Fruit fly (Drosophila melanogaster) whole organism, prepupa: ENCODE measurements around the gene VhaM9.7-c.

Experiments
- Blimp-1 ChIP-seq: fragments of 200-800 bp; sonication (Bioruptor generic); optimal IDR thresholded peaks from 3 replicates; lab custom pipeline; 2017; ENCODE audit warnings: missing biosample characterization, missing genetic modification characterization, mild to moderate bottlenecking, moderate library complexity, missing genetic modification reagents
- CG10631 ChIP-seq: fragments of 200-800 bp; sonication (Bioruptor generic); optimal IDR thresholded peaks from 2 replicates; lab custom pipeline; 2016; ENCODE audit warnings: missing biosample characterization, missing genetic modification characterization
- CG11762 ChIP-seq: fragments of 200-800 bp; sonication (Bioruptor generic); optimal IDR thresholded peaks from 3 replicates; lab custom pipeline; 2016; ENCODE audit warnings: missing biosample characterization, missing genetic modification characterization; ENCODE audit not compliant: insufficient read depth
- CG15336 ChIP-seq: fragments of 200-800 bp; sonication (Bioruptor generic); IDR thresholded peaks from 2 replicates; pipeline ENCODE4 v1.3.6; 2022; ENCODE audit warnings: missing biosample characterization, missing genetic modification characterization
- CG1621 ChIP-seq: fragments of 200-800 bp; sonication (Bioruptor generic); optimal IDR thresholded peaks from 3 replicates; lab custom pipeline; 2018; ENCODE audit warnings: missing biosample characterization, mild to moderate bottlenecking, missing genetic modification characterization
- CG3032 ChIP-seq: fragments of 200-800 bp; optimal IDR thresholded peaks from 2 replicates; lab custom pipeline; 2019; ENCODE audit warnings: missing biosample characterization, mild to moderate bottlenecking, missing genetic modification characterization, moderate library complexity
- CG31627 ChIP-seq: fragments of 200-800 bp; sonication (Bioruptor generic); optimal IDR thresholded peaks from 3 replicates; lab custom pipeline; 2016; ENCODE audit warnings: missing biosample characterization, missing genetic modification characterization
- CG32006 ChIP-seq: fragments of 200-800 bp; sonication (Bioruptor generic); optimal IDR thresholded peaks from 3 replicates; lab custom pipeline; 2017; ENCODE audit warnings: missing biosample characterization, mild to moderate bottlenecking, missing genetic modification characterization
- CG34406 ChIP-seq: fragments of 200-800 bp; sonication (Bioruptor generic); optimal IDR thresholded peaks from 3 replicates; lab custom pipeline; 2016; ENCODE audit warnings: missing biosample characterization, missing genetic modification characterization
- CG3919 ChIP-seq: fragments of 200-800 bp; sonication (Bioruptor generic); optimal IDR thresholded peaks from 3 replicates; lab custom pipeline; 2016; ENCODE audit warnings: missing biosample characterization, missing genetic modification characterization
- CG6163 ChIP-seq: fragments of 200-800 bp; sonication (Bioruptor generic); IDR thresholded peaks from 3 replicates; pipeline ENCODE4 v1.3.6; 2022; ENCODE audit warnings: missing biosample characterization, missing genetic modification characterization
- CG6276 ChIP-seq: fragments of 200-800 bp; sonication (Bioruptor generic); optimal IDR thresholded peaks from 2 replicates; lab custom pipeline; 2017; ENCODE audit warnings: missing biosample characterization, mild to moderate bottlenecking, missing genetic modification characterization
- CG6854 ChIP-seq: fragments of 200-800 bp; sonication (Bioruptor generic); optimal IDR thresholded peaks from 2 replicates; lab custom pipeline; 2017; ENCODE audit warnings: missing biosample characterization, mild to moderate bottlenecking, missing genetic modification characterization
- CG7368 ChIP-seq: fragments of 200-800 bp; sonication (Bioruptor generic); optimal IDR thresholded peaks from 3 replicates; lab custom pipeline; 2016; ENCODE audit warnings: missing biosample characterization, missing genetic modification characterization
- CG8119 ChIP-seq: fragments of 200-800 bp; sonication (Bioruptor generic); IDR thresholded peaks from 3 replicates; pipeline ENCODE4 v1.3.6; 2022; ENCODE audit warnings: missing biosample characterization, missing genetic modification characterization
- CG8319 ChIP-seq: fragments of 200-800 bp; sonication (Bioruptor generic); optimal IDR thresholded peaks from 3 replicates; lab custom pipeline; 2016; ENCODE audit warnings: missing biosample characterization, missing genetic modification characterization
- CG8632 ChIP-seq: fragments of 200-800 bp; sonication (Bioruptor generic); optimal IDR thresholded peaks from 3 replicates; lab custom pipeline; 2016; ENCODE audit warnings: missing biosample characterization, missing genetic modification characterization
- CG9139 ChIP-seq: fragments of 200-800 bp; sonication (Bioruptor generic); optimal IDR thresholded peaks from 3 replicates; lab custom pipeline; 2017; ENCODE audit warnings: missing biosample characterization, mild to moderate bottlenecking, missing genetic modification characterization
- Eip75B ChIP-seq: fragments of 200-800 bp; sonication (Bioruptor generic); optimal IDR thresholded peaks from 3 replicates; lab custom pipeline; 2016; ENCODE audit warnings: missing biosample characterization, missing genetic modification characterization
- Eip78C ChIP-seq: fragments of 200-800 bp; sonication (Bioruptor generic); peaks from one replicate; lab custom pipeline; 2016; ENCODE audit warnings: missing biosample characterization, missing genetic modification characterization
- Eip93F ChIP-seq: fragments of 200-800 bp; sonication (Bioruptor generic); optimal IDR thresholded peaks from 2 replicates; lab custom pipeline; 2016; ENCODE audit warnings: missing biosample characterization, mild to moderate bottlenecking, missing genetic modification characterization
- Ets21C ChIP-seq: fragments of 200-800 bp; sonication (Bioruptor generic); optimal IDR thresholded peaks from 3 replicates; lab custom pipeline; 2016; ENCODE audit warnings: missing biosample characterization, missing genetic modification characterization
- Hr39 ChIP-seq: fragments of 200-800 bp; sonication (Bioruptor generic); optimal IDR thresholded peaks from 2 replicates; lab custom pipeline; 2016; ENCODE audit warnings: missing biosample characterization, missing genetic modification characterization
- Hr4 ChIP-seq: fragments of 200-800 bp; sonication (Bioruptor generic); optimal IDR thresholded peaks from 3 replicates; lab custom pipeline; 2016; ENCODE audit warnings: missing biosample characterization, missing genetic modification characterization
- Lpt ChIP-seq: fragments of 200-800 bp; sonication (Bioruptor generic); optimal IDR thresholded peaks from 3 replicates; lab custom pipeline; 2016; ENCODE audit warnings: missing biosample characterization, missing genetic modification characterization
- Met ChIP-seq: fragments of 200-800 bp; sonication (Bioruptor generic); optimal IDR thresholded peaks from 3 replicates; lab custom pipeline; 2016; ENCODE audit warnings: missing biosample characterization, missing genetic modification characterization
- Sox102F ChIP-seq: fragments of 200-800 bp; sonication (Bioruptor generic); optimal IDR thresholded peaks from 2 replicates; lab custom pipeline; 2016; ENCODE audit warnings: missing biosample characterization, mild to moderate bottlenecking, missing genetic modification characterization
- Sox14 ChIP-seq: fragments of 200-800 bp; sonication (Bioruptor generic); optimal IDR thresholded peaks from 3 replicates; lab custom pipeline; 2016; ENCODE audit warnings: missing biosample characterization, missing genetic modification characterization
- Sox15 ChIP-seq: fragments of 200-800 bp; sonication (Bioruptor generic); optimal IDR thresholded peaks from 3 replicates; lab custom pipeline; 2016; ENCODE audit warnings: missing biosample characterization, missing genetic modification characterization
- acj6 ChIP-seq: fragments of 200-800 bp; sonication (Bioruptor generic); optimal IDR thresholded peaks from 3 replicates; lab custom pipeline; 2016; ENCODE audit warnings: missing biosample characterization, missing genetic modification characterization
- cyc ChIP-seq: fragments of 200-800 bp; sonication (Bioruptor generic); optimal IDR thresholded peaks from 3 replicates; lab custom pipeline; 2016; ENCODE audit warnings: missing biosample characterization, missing genetic modification characterization
- esn ChIP-seq: fragments of 200-800 bp; sonication (Bioruptor generic); optimal IDR thresholded peaks from 2 replicates; lab custom pipeline; 2016; ENCODE audit warnings: missing biosample characterization, mild to moderate bottlenecking, missing genetic modification characterization, moderate library complexity
- lz ChIP-seq: fragments of 200-800 bp; sonication (Bioruptor generic); optimal IDR thresholded peaks from 3 replicates; lab custom pipeline; 2016; ENCODE audit warnings: missing biosample characterization, missing genetic modification characterization
- net ChIP-seq: fragments of 200-800 bp; sonication (Bioruptor generic); optimal IDR thresholded peaks from 3 replicates; lab custom pipeline; 2016; ENCODE audit warnings: missing biosample characterization, missing genetic modification characterization
- pdm3 ChIP-seq: fragments of 200-800 bp; sonication (Bioruptor generic); optimal IDR thresholded peaks from 3 replicates; lab custom pipeline; 2016; ENCODE audit warnings: missing biosample characterization, missing genetic modification characterization
- salr ChIP-seq, 2 experiments: fragments of 200-800 bp; sonication (Bioruptor generic); optimal IDR thresholded peaks; 3 replicates each; lab custom pipeline; 2016 to 2018; ENCODE audit warnings: missing biosample characterization in 2 of 2, missing genetic modification characterization in 2 of 2, mild to moderate bottlenecking in 1 of 2
- spab ChIP-seq: fragments of 200-800 bp; sonication (Bioruptor generic); optimal IDR thresholded peaks from 2 replicates; lab custom pipeline; 2017; ENCODE audit warnings: missing biosample characterization, mild to moderate bottlenecking, missing genetic modification characterization, missing genetic modification reagents
- ss ChIP-seq, 2 experiments: fragments of 200-800 bp; sonication (Bioruptor generic); optimal IDR thresholded peaks; 2 replicates in 1 of 2; 3 replicates in 1 of 2; lab custom pipeline; 2017 to 2018; ENCODE audit warnings: mild to moderate bottlenecking in 2 of 2, missing biosample characterization in 2 of 2, missing genetic modification characterization in 2 of 2, moderate library complexity in 1 of 2
- svp ChIP-seq: fragments of 200-800 bp; sonication (Bioruptor generic); peaks from one replicate; lab custom pipeline; 2016; ENCODE audit warnings: missing biosample characterization, missing genetic modification characterization
- topi ChIP-seq: fragments of 200-800 bp; sonication (Bioruptor generic); optimal IDR thresholded peaks from 3 replicates; lab custom pipeline; 2016; ENCODE audit warnings: missing biosample characterization, missing genetic modification characterization
- vri ChIP-seq: fragments of 200-800 bp; sonication (Bioruptor generic); optimal IDR thresholded peaks from 3 replicates; lab custom pipeline; 2016; ENCODE audit warnings: missing biosample characterization, mild to moderate bottlenecking, missing genetic modification characterization

Gene VhaM9.7-c

dm6 chr3L:4169957-4170651 is 16.6 kb downstream of the VhaM9.7-c start, which contains the start of gene Ero1L (continued):
- no peak for TF ChIP-seq CG1621 (tag; lab: Kevin White, UChicago)
- no peak for TF ChIP-seq CG15336
- no peak for TF ChIP-seq topi (GFP tag; lab: Kevin White, UChicago)
- no peak for TF ChIP-seq CG32006 (GFP tag; lab: Kevin White, UChicago)
- no peak for TF ChIP-seq CG8119 (GFP tag; lab: Robert Waterston, UW)
- peak; percentile 24 for TF ChIP-seq CG31627 (GFP tag; lab: Kevin White, UChicago)
- no peak for TF ChIP-seq CG7368 (GFP tag; lab: Kevin White, UChicago)
- no peak for TF ChIP-seq Sox15 (GFP tag; lab: Kevin White, UChicago)
- TF ChIP-seq esn (GFP tag; lab: Kevin White, UChicago): peak; percentile 37
- peak; percentile 41 for TF ChIP-seq cyc
- 0 out of 3 replicates have a peak, but pooled peaks have one; percentile 14 for TF ChIP-seq CG6163 (GFP tag; lab: Robert Waterston, UW)
- TF ChIP-seq lz: no peak
- TF ChIP-seq CG9139 (GFP tag; lab: Kevin White, UChicago): no peak
- TF ChIP-seq pdm3 (GFP tag; lab: Kevin White, UChicago): peak; percentile 2
- peak; percentile 4 for TF ChIP-seq Hr39
- no peak for TF ChIP-seq acj6

DNA sequence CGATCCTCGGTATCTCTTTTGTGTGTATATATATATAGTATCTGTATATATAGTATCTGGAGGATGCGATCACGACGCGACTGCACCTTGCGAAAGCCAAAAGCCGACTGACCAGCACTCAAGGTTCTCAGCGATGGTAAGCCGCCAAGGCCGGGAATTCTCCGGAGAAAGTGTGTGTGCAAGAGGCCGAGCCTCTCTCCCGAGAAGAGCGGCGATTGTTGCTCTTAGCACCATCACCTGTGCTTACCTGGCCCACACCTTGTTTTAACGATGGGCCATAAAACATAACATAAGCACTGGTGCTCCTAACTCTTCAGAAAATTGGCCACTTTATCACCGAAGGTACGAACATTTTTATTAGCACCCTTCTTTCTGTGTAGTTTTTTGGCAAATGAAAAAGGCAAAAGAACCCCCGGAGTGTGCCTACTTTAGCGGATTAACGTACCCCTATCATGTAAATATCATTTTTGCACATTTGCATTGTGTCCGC is 19.3 kb downstream of the VhaM9.7-c start, which contains the start of gene mas:
Gene mas (minus strand): TSS at position 112 of the 490 bp plus-strand sequence.
- peak; percentile 31 for TF ChIP-seq vri (GFP tag; lab: Kevin White, UChicago)
- TF ChIP-seq CG10631 (GFP tag; lab: Kevin White, UChicago): peak; percentile 14
- no peak for TF ChIP-seq spab (GFP tag; lab: Kevin White, UChicago)
- TF ChIP-seq Eip78C (GFP tag; lab: Kevin White, UChicago): peak; percentile 5
- TF ChIP-seq Sox102F: peak; percentile 44
- TF ChIP-seq Met: peak; percentile 15
- no peak for TF ChIP-seq Hr39
- no peak for TF ChIP-seq salr (GFP tag; optimal IDR thresholded peaks at IDR 0.05; lab: Kevin White, UChicago)
- peak; percentile 13 for TF ChIP-seq Blimp-1
- peak; percentile 10 for TF ChIP-seq CG1621 (tag; lab: Kevin White, UChicago)
- peak; percentile 59 for TF ChIP-seq CG6854 (GFP tag; lab: Kevin White, UChicago)

DNA sequence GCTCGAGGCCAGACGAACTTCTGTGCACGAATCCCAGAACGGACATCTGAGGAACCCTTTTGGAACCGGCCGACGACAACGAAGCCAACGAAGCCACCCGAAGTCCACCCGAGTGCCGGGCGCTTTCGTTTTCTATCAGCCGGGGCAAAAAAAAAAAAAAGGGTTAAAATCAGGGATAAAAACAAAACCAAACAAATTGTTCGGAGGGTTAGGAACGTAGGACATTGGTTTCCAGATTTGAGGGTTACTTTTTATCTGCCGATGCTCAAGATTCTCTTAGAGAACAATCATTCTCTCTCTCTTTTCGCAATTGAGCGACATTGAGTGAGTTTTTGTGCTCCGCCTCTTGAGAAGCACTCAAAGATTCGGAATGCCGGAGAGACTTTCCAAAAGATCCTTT is 25.7 kb downstream of the VhaM9.7-c start, which contains the start of gene nab:
Gene nab (minus strand): TSS at position 7 of the 400 bp plus-strand sequence.
- no peak for TF ChIP-seq vri (GFP tag; lab: Kevin White, UChicago)
- peak; percentile 48 for TF ChIP-seq CG6854 (GFP tag; lab: Kevin White, UChicago)
- no peak for TF ChIP-seq Hr4
- TF ChIP-seq Blimp-1: peak; percentile 93
- peak in 1 of 2 experiments; percentile 12 for TF ChIP-seq ss (GFP tag; optimal IDR thresholded peaks at IDR 0.05; lab: Kevin White, UChicago)
- TF ChIP-seq Eip78C (GFP tag; lab: Kevin White, UChicago): peak; percentile 21
- peak; percentile 1 for TF ChIP-seq Eip93F (GFP tag; lab: Kevin White, UChicago)

DNA sequence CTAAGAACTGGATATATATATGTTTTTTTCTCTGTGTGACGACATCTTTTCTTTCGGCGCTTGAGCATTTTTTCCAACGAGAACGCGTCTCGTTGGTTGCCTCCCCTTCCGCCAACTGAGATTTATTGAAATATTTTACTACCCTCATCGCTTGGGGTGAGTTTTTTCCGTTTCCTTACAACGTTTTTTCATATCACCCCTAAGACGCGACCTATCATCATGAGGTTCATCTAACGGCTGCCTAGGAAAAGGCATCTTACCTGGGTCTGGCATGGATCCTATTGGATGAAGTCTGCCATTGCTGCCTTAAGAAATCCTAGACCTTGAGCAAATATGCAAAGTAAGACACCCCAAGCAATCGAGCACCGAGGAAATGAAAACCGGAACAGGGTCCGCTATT is 27.4 kb downstream of the VhaM9.7-c start:
- no peak for TF ChIP-seq Hr4
- TF ChIP-seq CG3919: no peak

DNA sequence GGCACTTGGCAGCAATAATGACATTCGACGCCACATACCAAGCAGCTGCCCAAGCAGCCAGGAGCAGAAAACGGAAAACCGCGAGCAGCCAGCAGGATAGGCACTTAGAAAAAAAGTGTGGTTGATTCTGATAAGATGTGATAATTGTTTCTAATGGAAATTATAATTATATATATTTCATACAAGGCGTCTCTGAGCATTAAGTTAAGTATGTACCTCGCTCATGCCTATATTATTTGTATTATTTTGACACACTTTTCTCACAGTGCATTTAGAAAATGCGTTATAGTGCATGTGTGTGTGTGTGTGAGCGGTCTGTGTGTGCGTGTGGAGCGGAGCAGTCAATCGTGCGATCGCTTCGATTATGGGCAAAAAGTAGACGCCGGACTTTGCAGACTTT is 28.3 kb downstream of the VhaM9.7-c start:
- TF ChIP-seq Sox14: peak; percentile 51
- peak; percentile 70 for TF ChIP-seq topi (GFP tag; lab: Kevin White, UChicago)
- peak; percentile 78 for TF ChIP-seq svp
- TF ChIP-seq CG6276 (GFP tag; lab: Kevin White, UChicago): no peak
- TF ChIP-seq Sox102F: peak; percentile 50
- TF ChIP-seq Eip93F (GFP tag; lab: Kevin White, UChicago): no peak
- peak; percentile 29 for TF ChIP-seq Hr4
- TF ChIP-seq ss (GFP tag; optimal IDR thresholded peaks at IDR 0.05; lab: Kevin White, UChicago): peak; percentile 62 to 68
- peak; percentile 28 for TF ChIP-seq CG31627 (GFP tag; lab: Kevin White, UChicago)
- TF ChIP-seq CG34406 (GFP tag; lab: Kevin White, UChicago): peak; percentile 67
- TF ChIP-seq CG6163 (GFP tag; lab: Robert Waterston, UW): peak; percentile 77
- peak; percentile 68 for TF ChIP-seq CG1621 (tag; lab: Kevin White, UChicago)
- peak; percentile 60 for TF ChIP-seq CG32006 (GFP tag; lab: Kevin White, UChicago)
- TF ChIP-seq cyc: peak; percentile 63
- peak; percentile 61 for TF ChIP-seq Eip75B (GFP tag; lab: Kevin White, UChicago)
- peak; percentile 19 for TF ChIP-seq CG8319 (GFP tag; lab: Kevin White, UChicago)
- peak; percentile 60 for TF ChIP-seq CG8632 (GFP tag; lab: Kevin White, UChicago)
- peak; percentile 46 for TF ChIP-seq pdm3 (GFP tag; lab: Kevin White, UChicago)
- TF ChIP-seq Lpt: peak; percentile 14
- TF ChIP-seq CG3032 (tag; lab: Kevin White, UChicago): peak; percentile 75
- TF ChIP-seq net: peak; percentile 36
- peak; percentile 44 for TF ChIP-seq CG11762
- peak; percentile 1 for TF ChIP-seq Ets21C (GFP tag; lab: Kevin White, UChicago)
